Worm (Caenorhabditis elegans): ENCODE results near the gene unc-71.

- TF ChIP-seq ceh-79 (tag; optimal IDR thresholded peaks at IDR 0.05) = no peak
- no peak for TF ChIP-seq ztf-22 (GFP tag; optimal IDR thresholded peaks at IDR 0.05)
- no peak for TF ChIP-seq sea-2 (GFP tag; IDR thresholded peaks at IDR 0.05)
- no peak for TF ChIP-seq F49E8.2 (tag; optimal IDR thresholded peaks at IDR 0.05; ENCODE audit: insufficient read depth)
- no peak for TF ChIP-seq snpc-3.4 (tag; optimal IDR thresholded peaks at IDR 0.05)
Measured at ce11 chrIII:12904052-12904451, 12.5 kb upstream of the unc-71 start.

Data from whole organism, young adult.